Worm (Caenorhabditis elegans) whole organism, L1 larva: ENCODE results near the gene F39F10.4.

Experiments used
- aly-2 ChIP-seq: fragments of 150-350 bp; optimal IDR thresholded peaks from 2 replicates; lab custom pipeline; 2014; ENCODE audit warnings: missing biosample characterization, missing genetic modification characterization
- elt-2 ChIP-seq: sonication (generic microtip); optimal IDR thresholded peaks from 2 replicates; lab custom pipeline; 2016; ENCODE audit warnings: missing genetic modification characterization, mild to moderate bottlenecking, inconsistent platforms, missing compliant biosample characterization, missing genetic modification reagents
- hlh-17 ChIP-seq: fragments of 200-800 bp; sonication (Bioruptor generic); optimal IDR thresholded peaks from 2 replicates; lab custom pipeline; 2018; ENCODE audit warnings: missing genetic modification characterization, mild to moderate bottlenecking, missing compliant biosample characterization, moderate library complexity, borderline replicate concordance
- nhr-237 ChIP-seq: fragments of 150-350 bp; optimal IDR thresholded peaks from 2 replicates; lab custom pipeline; 2014; ENCODE audit warnings: missing biosample characterization, missing genetic modification characterization
- snpc-4 ChIP-seq: fragments of 150-350 bp; optimal IDR thresholded peaks from 2 replicates; lab custom pipeline; 2014; ENCODE audit warnings: missing biosample characterization, missing genetic modification characterization
- ztf-11 ChIP-seq, 2 experiments: sonication (generic microtip); optimal IDR thresholded peaks; 2 replicates each; lab custom pipeline; 2016 to 2017; ENCODE audit warnings: missing genetic modification characterization in 2 of 2, missing biosample characterization in 1 of 2, missing compliant biosample characterization in 1 of 2

ce11 chrX:16891683-16892082, 11.8 kb downstream of the F39F10.4 start, which contains the start of gene F39F10.3:
- TF ChIP-seq aly-2 (tag; lab: Kevin White, UChicago) (no peak), hlh-17 (no peak), snpc-4 (no peak), elt-2 (tag; lab: Kevin White, UChicago) (no peak), nhr-237 (tag; lab: Kevin White, UChicago) (no peak), ztf-11 (tag; optimal IDR thresholded peaks at IDR 0.05; lab: Kevin White, UChicago) (no peak)
